Worm (Caenorhabditis elegans): ENCODE data around the gene F44E7.7.

F44E7.7 gene

DNA sequence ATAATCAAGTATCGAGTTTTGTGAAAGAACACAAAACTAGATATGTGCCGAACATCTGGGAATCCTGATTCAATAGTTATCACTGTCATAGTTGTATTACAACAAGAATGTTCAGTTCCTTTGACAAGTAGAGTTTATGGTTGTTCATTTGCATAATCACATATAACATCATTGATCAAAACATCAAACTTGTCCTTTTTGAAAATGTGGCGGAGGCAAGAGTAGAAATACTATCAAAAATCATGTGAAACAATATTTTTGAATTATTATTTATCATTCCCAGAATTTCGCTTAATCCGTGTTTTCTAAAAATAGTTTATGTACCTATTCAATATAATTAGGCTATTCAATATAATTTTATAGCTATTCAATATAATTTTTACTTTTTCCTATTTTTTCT, at the start of gene F44E7.7:
Gene F44E7.7, minus strand, starts transcription at position 101 of the 400 bp plus-strand sequence.
- no peak for TF ChIP-seq drap-1 (GFP tag; optimal IDR thresholded peaks at IDR 0.05)

DNA sequence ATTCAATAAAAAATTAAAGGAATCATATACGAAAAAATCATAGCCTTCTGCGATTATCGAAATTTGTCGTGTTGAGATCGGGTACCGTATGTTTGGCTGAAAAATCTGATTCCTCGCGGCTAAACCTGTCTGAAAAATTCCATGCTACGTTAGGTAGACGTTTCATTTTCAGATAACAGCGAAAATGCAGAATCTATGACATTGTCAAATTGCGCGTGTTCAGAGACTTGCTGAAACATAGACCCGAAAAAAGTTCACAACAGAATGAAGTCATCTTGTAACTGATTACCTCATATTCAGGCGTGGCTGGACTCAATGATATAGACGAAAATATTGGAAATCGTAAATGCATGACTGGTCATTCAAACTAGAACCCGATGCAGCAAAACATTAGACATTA, 48.3 kb upstream of the F44E7.7 start, which contains the start of gene srh-76:
Gene srh-76, plus strand, starts transcription at position 301 of the 400 bp plus-strand sequence.
- TF ChIP-seq nhr-28 (tag; optimal IDR thresholded peaks at IDR 0.05) (no peak), mep-1 (tag; optimal IDR thresholded peaks at IDR 0.05) (no peak)

DNA sequence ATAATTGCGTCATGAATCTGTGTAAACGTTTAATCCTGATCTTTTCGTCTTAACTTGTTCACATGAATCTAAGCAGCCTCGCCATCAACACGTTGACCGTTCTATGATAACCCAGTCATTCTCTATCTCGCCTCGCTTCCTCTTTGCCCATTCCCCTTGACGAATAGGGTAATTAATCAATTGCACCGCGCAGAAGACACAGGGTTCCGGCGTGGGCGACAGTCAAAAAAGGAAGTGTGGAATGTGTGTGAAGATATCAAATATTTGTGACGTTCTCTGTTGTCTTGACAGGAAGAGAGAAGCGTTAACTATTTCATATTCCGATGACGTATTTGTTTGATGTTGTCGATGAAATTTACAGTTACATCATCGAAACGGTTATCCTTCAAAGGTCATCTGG, 47.5 kb upstream of the F44E7.7 start:
- no peak for TF ChIP-seq elt-1 (tag; optimal IDR thresholded peaks at IDR 0.05; ENCODE audit: borderline replicate concordance, insufficient read depth)
- TF ChIP-seq cnd-1 (tag; optimal IDR thresholded peaks at IDR 0.05), result no peak
- no peak for TF ChIP-seq nhr-76 (tag; optimal IDR thresholded peaks at IDR 0.05)
- no peak for TF ChIP-seq elt-3 (tag; optimal IDR thresholded peaks at IDR 0.05)

DNA sequence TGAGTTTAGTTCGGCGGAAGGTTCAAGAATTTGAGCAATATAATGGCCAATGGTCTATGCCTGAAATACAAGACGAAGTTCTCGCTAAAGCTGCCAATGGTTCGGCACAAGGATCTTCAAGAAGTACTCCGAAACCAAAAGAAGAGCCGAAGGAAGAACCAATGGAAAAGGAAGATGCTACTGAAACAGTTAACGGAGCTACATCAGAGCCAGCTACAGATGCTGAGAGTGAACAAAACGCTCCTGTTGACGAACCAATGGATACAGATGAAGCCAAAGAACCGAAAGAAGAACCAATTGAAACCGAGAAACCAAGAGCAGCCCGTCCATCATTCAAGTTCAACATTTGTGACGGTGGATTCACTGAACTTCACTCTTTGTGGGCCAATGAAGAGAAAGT, 46.0 kb upstream of the F44E7.7 start:
- TF ChIP-seq bed-3 (GFP tag; optimal IDR thresholded peaks at IDR 0.05) (no peak), lin-13 (tag; optimal IDR thresholded peaks at IDR 0.05) (no peak), ces-1 (GFP tag; optimal IDR thresholded peaks at IDR 0.05) (no peak), snpc-4 (tag; optimal IDR thresholded peaks at IDR 0.05) (no peak), mls-2 (tag; optimal IDR thresholded peaks at IDR 0.05) (no peak), nhr-2 (tag; optimal IDR thresholded peaks at IDR 0.05) (no peak), sptf-1 (tag; optimal IDR thresholded peaks at IDR 0.05) (no peak), unc-39 (tag; optimal IDR thresholded peaks at IDR 0.05) (no peak), sem-2 (GFP tag; optimal IDR thresholded peaks at IDR 0.05) (no peak)

DNA sequence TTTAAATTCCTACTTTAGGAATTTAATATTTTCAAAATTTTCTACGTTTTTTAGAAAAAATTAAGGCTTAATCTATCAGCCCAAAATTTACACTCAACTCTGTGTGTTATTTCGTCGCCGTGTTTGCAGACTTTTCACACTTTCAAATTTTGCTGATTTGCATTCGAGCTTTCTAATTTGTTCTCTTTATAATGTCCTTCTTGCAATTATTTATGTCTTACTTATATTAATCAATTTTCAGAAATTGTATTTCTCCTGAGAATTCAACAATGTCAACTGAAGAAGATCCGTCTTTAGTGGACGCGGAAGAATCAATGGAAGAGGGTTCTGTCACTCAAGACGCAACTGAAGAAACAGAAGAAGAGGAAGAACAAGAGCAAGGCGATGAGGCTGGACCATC, 41.3 kb upstream of the F44E7.7 start, which contains the start of gene let-418:
Gene let-418, plus strand, starts transcription at position 242 of the 400 bp plus-strand sequence.
- TF ChIP-seq snpc-4 (tag; optimal IDR thresholded peaks at IDR 0.05) (no peak), ham-2 (GFP tag; optimal IDR thresholded peaks at IDR 0.05) (no peak), sptf-1 (tag; optimal IDR thresholded peaks at IDR 0.05) (no peak), mls-2 (tag; optimal IDR thresholded peaks at IDR 0.05) (no peak), sem-2 (GFP tag; optimal IDR thresholded peaks at IDR 0.05) (no peak), mep-1 (tag; optimal IDR thresholded peaks at IDR 0.05) (no peak), flh-1 (GFP tag; optimal IDR thresholded peaks at IDR 0.05) (no peak), drap-1 (GFP tag; optimal IDR thresholded peaks at IDR 0.05) (no peak), cnd-1 (tag; optimal IDR thresholded peaks at IDR 0.05) (no peak), pha-4 (tag; optimal IDR thresholded peaks at IDR 0.05) (no peak), mab-5 (tag; optimal IDR thresholded peaks at IDR 0.05) (no peak), bed-3 (GFP tag; optimal IDR thresholded peaks at IDR 0.05) (no peak)

DNA sequence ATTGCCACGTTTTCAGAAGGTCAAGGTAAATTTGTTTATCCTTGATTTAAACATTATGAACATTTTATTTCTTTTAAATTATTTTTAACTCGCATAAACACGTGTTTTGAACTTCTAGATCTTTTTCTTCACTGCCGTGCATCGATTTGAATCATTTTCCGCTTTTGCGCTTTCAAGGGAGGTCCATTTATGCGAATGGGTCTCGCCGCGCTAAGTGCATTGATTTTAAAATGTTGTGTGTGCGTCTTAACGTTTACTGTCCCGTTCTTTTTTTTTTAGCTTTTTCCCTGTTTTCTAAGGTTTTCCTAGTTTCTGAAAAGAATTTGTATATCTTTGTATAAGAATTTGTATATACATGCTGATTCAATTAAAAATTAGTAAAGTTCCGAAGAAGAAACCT, 40.2 kb upstream of the F44E7.7 start:
- TF ChIP-seq tbx-8 (GFP tag; optimal IDR thresholded peaks at IDR 0.05) (no peak), nhr-28 (tag; optimal IDR thresholded peaks at IDR 0.05) (no peak), elt-1 (tag; optimal IDR thresholded peaks at IDR 0.05; ENCODE audit: borderline replicate concordance, insufficient read depth) (no peak), nhr-237 (tag; optimal IDR thresholded peaks at IDR 0.05) (no peak), elt-3 (tag; optimal IDR thresholded peaks at IDR 0.05) (no peak), ham-2 (GFP tag; optimal IDR thresholded peaks at IDR 0.05) (no peak), zip-8 (tag; optimal IDR thresholded peaks at IDR 0.05) (no peak), lin-13 (tag; optimal IDR thresholded peaks at IDR 0.05) (no peak), lin-32 (GFP tag; optimal IDR thresholded peaks at IDR 0.05) (no peak)

DNA sequence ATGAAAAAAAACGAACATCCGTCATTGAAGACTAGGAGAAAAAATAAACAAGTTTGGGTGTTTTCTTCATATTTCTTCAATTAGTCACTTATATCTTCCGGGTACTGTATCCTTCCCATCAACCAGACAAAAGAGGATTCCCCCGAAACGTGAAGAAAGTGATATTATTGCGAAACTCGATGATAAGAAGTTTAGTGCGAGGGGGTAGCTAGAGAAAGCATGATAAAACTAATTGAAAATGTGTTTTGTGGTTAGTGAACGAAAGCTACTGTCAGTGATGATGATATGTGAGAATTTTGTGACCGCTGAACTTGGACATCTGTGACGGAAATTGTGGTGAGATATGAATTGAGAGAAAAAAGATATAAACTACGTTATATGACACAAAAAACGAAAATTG, 37.7 kb upstream of the F44E7.7 start:
- no peak for TF ChIP-seq nhr-2 (tag; optimal IDR thresholded peaks at IDR 0.05)
- TF ChIP-seq cnd-1 (tag; optimal IDR thresholded peaks at IDR 0.05), result no peak
- TF ChIP-seq elt-3 (tag; optimal IDR thresholded peaks at IDR 0.05), result peak; percentile 27
- no peak for TF ChIP-seq lin-32 (GFP tag; optimal IDR thresholded peaks at IDR 0.05)
- TF ChIP-seq lin-13 (tag; optimal IDR thresholded peaks at IDR 0.05), result no peak
- TF ChIP-seq nhr-76 (tag; optimal IDR thresholded peaks at IDR 0.05), result no peak
- TF ChIP-seq snpc-4 (tag; optimal IDR thresholded peaks at IDR 0.05), result no peak

DNA sequence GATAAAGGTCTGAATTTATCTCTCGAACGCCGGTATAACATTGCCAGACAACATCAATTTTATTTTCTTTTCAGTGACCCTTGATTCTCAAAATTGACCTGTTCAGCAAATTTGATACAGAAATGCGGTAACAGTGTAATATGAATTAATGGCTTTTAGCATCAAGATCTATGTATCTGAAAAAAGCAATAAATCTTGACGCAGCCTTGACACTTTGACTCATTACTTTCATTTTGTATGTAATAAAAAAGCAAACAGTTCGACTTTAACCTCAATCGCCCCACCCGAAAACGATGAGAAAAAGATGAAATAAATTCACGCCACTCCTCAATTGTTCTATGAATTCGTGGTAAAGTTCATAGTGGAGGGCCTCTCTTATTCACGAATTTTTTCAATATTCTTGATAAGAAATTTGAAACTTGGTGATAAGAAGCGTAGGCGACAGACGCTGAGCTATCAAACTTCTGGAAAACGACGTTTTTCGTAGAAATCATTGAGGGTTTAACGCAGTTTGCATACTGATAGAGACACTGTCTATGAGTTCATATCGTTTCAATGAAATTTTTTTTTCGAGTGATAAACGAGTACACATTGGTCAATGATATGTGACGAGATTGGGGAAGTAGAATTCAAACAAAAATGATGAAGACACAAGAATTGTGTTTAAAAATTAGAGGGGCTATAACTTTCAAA, 36.3 kb upstream of the F44E7.7 start:
- no peak for TF ChIP-seq drap-1 (GFP tag; optimal IDR thresholded peaks at IDR 0.05)
- no peak for TF ChIP-seq pha-4 (tag; optimal IDR thresholded peaks at IDR 0.05)
- no peak for TF ChIP-seq flh-1 (GFP tag; optimal IDR thresholded peaks at IDR 0.05)
- TF ChIP-seq bed-3 (GFP tag; optimal IDR thresholded peaks at IDR 0.05), result no peak
- TF ChIP-seq unc-62 (GFP tag; optimal IDR thresholded peaks at IDR 0.05), result no peak
- no peak for TF ChIP-seq nhr-12 (tag; optimal IDR thresholded peaks at IDR 0.05)
- TF ChIP-seq blmp-1 (tag; optimal IDR thresholded peaks at IDR 0.05), result no peak
- TF ChIP-seq sptf-1 (tag; optimal IDR thresholded peaks at IDR 0.05), result no peak
- TF ChIP-seq tbx-8 (GFP tag; optimal IDR thresholded peaks at IDR 0.05), result no peak
- TF ChIP-seq M03D4.4 (tag; optimal IDR thresholded peaks at IDR 0.05), result no peak
- TF ChIP-seq lsy-2 (tag; optimal IDR thresholded peaks at IDR 0.05), result no peak
